Fruit fly (Drosophila melanogaster): ENCODE results near the gene Edc3.

The Edc3 gene

dm6 chr3L:17496871-17497492 lies 32.7 kb downstream of the Edc3 start (continued):
- TF ChIP-seq H15 (GFP tag; IDR thresholded peaks at IDR 0.05) (0 out of 3 replicates have a peak, but pooled peaks have one; percentile 17), CG6654 (GFP tag; optimal IDR thresholded peaks at IDR 0.05) (no peak), peb (GFP tag; IDR thresholded peaks at IDR 0.05) (no peak), CG10462 (GFP tag; optimal IDR thresholded peaks at IDR 0.05) (no peak), dati (GFP tag; IDR thresholded peaks at IDR 0.05) (no peak), Adf1 (GFP tag; IDR thresholded peaks at IDR 0.05) (no peak), chinmo (GFP tag; IDR thresholded peaks at IDR 0.05; ENCODE audit: partially characterized antibody) (no peak), zfh2 (GFP tag; optimal IDR thresholded peaks at IDR 0.05) (no peak), btn (GFP tag; optimal IDR thresholded peaks at IDR 0.05) (no peak), Lpt (GFP tag; optimal IDR thresholded peaks at IDR 0.05) (no peak), twi (tag; optimal IDR thresholded peaks at IDR 0.05) (no peak), ash1 (GFP tag; optimal IDR thresholded peaks at IDR 0.05) (no peak), fd96Cb (tag; optimal IDR thresholded peaks at IDR 0.05) (peak; percentile 27), D19A (tag; optimal IDR thresholded peaks at IDR 0.05) (peak; percentile 1), phol (tag; optimal IDR thresholded peaks at IDR 0.05) (peak; percentile 53), bowl (GFP tag; IDR thresholded peaks at IDR 0.05) (no peak), jing (GFP tag; optimal IDR thresholded peaks at IDR 0.05) (no peak), CG4404 (GFP tag; IDR thresholded peaks at IDR 0.05) (no peak), HmgD (GFP tag; optimal IDR thresholded peaks at IDR 0.05) (no peak), Awh (GFP tag; IDR thresholded peaks at IDR 0.05) (no peak), stc (GFP tag; IDR thresholded peaks at IDR 0.05) (peak; percentile 27; the same call in 1 of the 2 replicates), CG10959 (GFP tag; IDR thresholded peaks at IDR 0.05) (no peak), pzg (GFP tag; optimal IDR thresholded peaks at IDR 0.05) (no peak), ranshi (GFP tag; IDR thresholded peaks at IDR 0.05) (no peak), so (GFP tag; IDR thresholded peaks at IDR 0.05) (no peak), Oaz (GFP tag; IDR thresholded peaks at IDR 0.05) (no peak), NfI (GFP tag; optimal IDR thresholded peaks at IDR 0.05) (peak; percentile 10), gcm2 (GFP tag; optimal IDR thresholded peaks at IDR 0.05) (no peak), CG11456 (GFP tag; IDR thresholded peaks at IDR 0.05) (no peak), gem (tag; optimal IDR thresholded peaks at IDR 0.05) (peak; percentile 58), CG34224 (GFP tag; IDR thresholded peaks at IDR 0.05; ENCODE audit: partially characterized antibody) (no peak), CG7372 (GFP tag; IDR thresholded peaks at IDR 0.05) (no peak), sd (tag; optimal IDR thresholded peaks at IDR 0.05) (no peak), CG5953 (GFP tag; IDR thresholded peaks at IDR 0.05) (no peak), Dip3 (GFP tag; optimal IDR thresholded peaks at IDR 0.05) (no peak), CG10274 (GFP tag; optimal IDR thresholded peaks at IDR 0.05) (no peak), mam (GFP tag; optimal IDR thresholded peaks at IDR 0.05) (no peak), kah (GFP tag; optimal IDR thresholded peaks at IDR 0.05) (no peak), Ravus (GFP tag; IDR thresholded peaks at IDR 0.05) (no peak), CG34422 (GFP tag; IDR thresholded peaks at IDR 0.05) (no peak), Lhr (GFP tag; optimal IDR thresholded peaks at IDR 0.05) (no peak), CG42726 (GFP tag; IDR thresholded peaks at IDR 0.05; ENCODE audit: partially characterized antibody) (no peak), CG4707 (GFP tag; optimal IDR thresholded peaks at IDR 0.05) (no peak), CG5180 (GFP tag; optimal IDR thresholded peaks at IDR 0.05) (no peak), Optix (GFP tag; IDR thresholded peaks at IDR 0.05) (no peak), Ptx1 (GFP tag; IDR thresholded peaks at IDR 0.05) (peak; percentile 30; the same call in 1 of the 2 replicates), unc-4 (GFP tag; IDR thresholded peaks at IDR 0.05; ENCODE audit: partially characterized antibody) (no peak), slbo (GFP tag; IDR thresholded peaks at IDR 0.05) (no peak), z (GFP tag; IDR thresholded peaks at IDR 0.05) (no peak), emc (GFP tag; optimal IDR thresholded peaks at IDR 0.05) (no peak), CG18262 (tag; optimal IDR thresholded peaks at IDR 0.05) (peak; percentile 33), Rx (GFP tag; IDR thresholded peaks at IDR 0.05) (no peak)
